Worm (Caenorhabditis elegans) whole organism, midembryonic: ENCODE results near the gene ssq-2.

Experiments
- T22C8.4 ChIP-seq: fragments of 200-800 bp; sonication (Bioruptor generic); IDR thresholded peaks from 2 replicates; pipeline ENCODE4 v1.3.6; 2022; ENCODE audit warnings: missing genetic modification characterization, missing compliant biosample characterization
- cog-1 ChIP-seq: sonication (generic microtip); optimal IDR thresholded peaks from 2 replicates; lab custom pipeline; 2016; ENCODE audit warnings: missing genetic modification characterization, missing compliant biosample characterization
- flt-1 ChIP-seq: fragments of 200-800 bp; sonication (Bioruptor generic); IDR thresholded peaks from 2 replicates; pipeline ENCODE4 v1.3.6; 2022; ENCODE audit warnings: missing genetic modification characterization, missing compliant biosample characterization
- klf-2 ChIP-seq: fragments of 200-800 bp; sonication (Bioruptor generic); conservative IDR thresholded peaks from 2 replicates; pipeline ENCODE4 v1.3.6; 2022; ENCODE audit warnings: missing genetic modification reagents, missing genetic modification characterization, missing compliant biosample characterization
- med-1 ChIP-seq: sonication (generic microtip); optimal IDR thresholded peaks from 2 replicates; lab custom pipeline; 2017; ENCODE audit warnings: missing genetic modification characterization, mild to moderate bottlenecking, missing compliant biosample characterization, antibody characterized with exemption, missing genetic modification reagents; ENCODE audit not compliant: insufficient read depth
- ref-1 ChIP-seq: fragments of 200-800 bp; sonication (Bioruptor generic); conservative IDR thresholded peaks from 2 replicates; pipeline ENCODE4 v1.3.6; 2022; ENCODE audit warnings: missing genetic modification reagents, missing genetic modification characterization, missing compliant biosample characterization
- tab-1 ChIP-seq: fragments of 200-800 bp; sonication (Bioruptor generic); IDR thresholded peaks from 2 replicates; pipeline ENCODE4 v1.3.6; 2022; ENCODE audit warnings: missing genetic modification characterization, missing compliant biosample characterization
- ztf-23 ChIP-seq: fragments of 200-800 bp; sonication (Bioruptor generic); IDR thresholded peaks from 2 replicates; pipeline ENCODE4 v1.3.6; 2022; ENCODE audit warnings: missing genetic modification reagents, missing genetic modification characterization, missing compliant biosample characterization
- ztf-29 ChIP-seq: fragments of 200-800 bp; sonication (Bioruptor generic); IDR thresholded peaks from 2 replicates; pipeline ENCODE4 v1.3.6; 2022; ENCODE audit warnings: missing genetic modification reagents, missing genetic modification characterization, missing compliant biosample characterization

ce11 chrIV:5028978-5029377, 33.0 kb downstream of the ssq-2 start, which contains the start of the genes best-6 and C09B9.2:
- TF ChIP-seq cog-1 (tag; lab: Kevin White, UChicago) (no peak), flt-1 (GFP tag; lab: Robert Waterston, UW) (no peak), med-1 (GFP tag; lab: Kevin White, UChicago) (no peak), ztf-23 (GFP tag; lab: Robert Waterston, UW) (no peak), klf-2 (GFP tag; lab: Robert Waterston, UW) (no peak), ref-1 (GFP tag; lab: Robert Waterston, UW) (no peak), tab-1 (GFP tag; lab: Robert Waterston, UW) (no peak), T22C8.4 (no peak), ztf-29 (GFP tag; lab: Robert Waterston, UW) (no peak)
